Fruit fly (Drosophila melanogaster) whole organism, embryonic: Measurements from ENCODE around the gene nesd.

Experiments
- CG11696 ChIP-seq: fragments of 200-800 bp; sonication (Bioruptor generic); IDR thresholded peaks from 2 replicates; pipeline ENCODE4 v1.3.6; 2022; ENCODE audit warnings: missing biosample characterization, missing genetic modification characterization
- CG12299 ChIP-seq: fragments of 200-800 bp; sonication (Bioruptor generic); optimal IDR thresholded peaks from 2 replicates; lab custom pipeline; 2018; ENCODE audit warnings: missing biosample characterization, mild to moderate bottlenecking, missing genetic modification characterization
- CG12659 ChIP-seq: fragments of 200-800 bp; sonication (Bioruptor generic); optimal IDR thresholded peaks from 3 replicates; lab custom pipeline; 2017; ENCODE audit warnings: mild to moderate bottlenecking, missing biosample characterization, missing genetic modification reagents, missing genetic modification characterization
- CG14014 ChIP-seq: fragments of 200-800 bp; sonication (Bioruptor generic); IDR thresholded peaks from 2 replicates; pipeline ENCODE4 v1.3.6; 2022; ENCODE audit warnings: missing biosample characterization, missing genetic modification characterization
- CG16779 ChIP-seq: fragments of 200-800 bp; sonication (Bioruptor generic); IDR thresholded peaks from 2 replicates; pipeline ENCODE4 v1.3.6; 2022; ENCODE audit warnings: missing biosample characterization, missing genetic modification characterization
- CG17328 ChIP-seq: fragments of 200-800 bp; sonication (Bioruptor generic); IDR thresholded peaks from 2 replicates; pipeline ENCODE4 v1.3.6; 2022; ENCODE audit warnings: missing biosample characterization, missing genetic modification characterization
- CG17612 ChIP-seq: fragments of 200-800 bp; sonication (Bioruptor generic); IDR thresholded peaks from 2 replicates; pipeline ENCODE4 v1.3.6; 2022; ENCODE audit warnings: missing biosample characterization, missing genetic modification characterization
- CG1792 ChIP-seq: fragments of 200-800 bp; sonication (Bioruptor generic); optimal IDR thresholded peaks from 2 replicates; lab custom pipeline; 2016; ENCODE audit warnings: missing biosample characterization, missing genetic modification characterization
- CG18262 ChIP-seq: fragments of 200-800 bp; optimal IDR thresholded peaks from 3 replicates; lab custom pipeline; 2019; ENCODE audit warnings: missing biosample characterization, mild to moderate bottlenecking, missing genetic modification characterization, moderate library complexity
- CG33557 ChIP-seq: fragments of 200-800 bp; sonication (Bioruptor generic); optimal IDR thresholded peaks from 2 replicates; lab custom pipeline; 2019; ENCODE audit warnings: missing biosample characterization, mild to moderate bottlenecking, missing genetic modification characterization, moderate library complexity
- CG3995 ChIP-seq: fragments of 200-800 bp; sonication (Bioruptor generic); optimal IDR thresholded peaks from 3 replicates; lab custom pipeline; 2016; ENCODE audit warnings: missing biosample characterization, missing genetic modification characterization
- CG4328 ChIP-seq: fragments of 200-800 bp; sonication (Bioruptor generic); optimal IDR thresholded peaks from 3 replicates; lab custom pipeline; 2017; ENCODE audit warnings: missing biosample characterization, missing genetic modification reagents, missing genetic modification characterization
- CG4730 ChIP-seq: fragments of 200-800 bp; sonication (Bioruptor generic); IDR thresholded peaks from 2 replicates; pipeline ENCODE4 v1.3.6; 2022; ENCODE audit warnings: missing biosample characterization, missing genetic modification characterization
- CG5953 ChIP-seq: fragments of 200-800 bp; sonication (Bioruptor generic); IDR thresholded peaks from 2 replicates; pipeline ENCODE4 v1.3.6; 2022; ENCODE audit warnings: missing biosample characterization, missing genetic modification characterization
- CG6175 ChIP-seq: fragments of 200-800 bp; sonication (Bioruptor generic); IDR thresholded peaks from 3 replicates; pipeline ENCODE4 v1.3.6; 2022; ENCODE audit warnings: missing biosample characterization, missing genetic modification characterization
- CG7745 ChIP-seq: fragments of 200-800 bp; sonication (Bioruptor generic); optimal IDR thresholded peaks from 2 replicates; lab custom pipeline; 2018; ENCODE audit warnings: missing biosample characterization, mild to moderate bottlenecking, missing genetic modification characterization, moderate library complexity
- D ChIP-seq, 2 experiments: fragments of 200-800 bp in 1 of 2; fragments of >200 bp in 1 of 2; sonication (Bioruptor generic) in 1 of 2; optimal IDR thresholded peaks; 2 replicates in 1 of 2; 3 replicates in 1 of 2; lab custom pipeline; 2017; ENCODE audit warnings: mild to moderate bottlenecking in 1 of 2, missing biosample characterization in 1 of 2, missing genetic modification characterization in 1 of 2, missing genetic modification reagents in 1 of 2
- D19A ChIP-seq: fragments of 200-800 bp; optimal IDR thresholded peaks from 3 replicates; lab custom pipeline; 2019; ENCODE audit warnings: missing biosample characterization, mild to moderate bottlenecking, missing genetic modification characterization, moderate library complexity
- Dbx ChIP-seq: fragments of 200-800 bp; sonication (Bioruptor generic); IDR thresholded peaks from 3 replicates; pipeline ENCODE4 v1.3.6; 2022; ENCODE audit warnings: missing biosample characterization, missing genetic modification characterization
- H15 ChIP-seq: fragments of 200-800 bp; sonication (Bioruptor generic); IDR thresholded peaks from 3 replicates; pipeline ENCODE4 v1.3.6; 2022; ENCODE audit warnings: missing biosample characterization, missing genetic modification characterization
- H2.0 ChIP-seq: fragments of 200-800 bp; sonication (Bioruptor generic); IDR thresholded peaks from 2 replicates; pipeline ENCODE4 v1.3.6; 2022; ENCODE audit warnings: missing biosample characterization, missing genetic modification characterization
- HLH3B ChIP-seq: fragments of 200-800 bp; sonication (Bioruptor generic); IDR thresholded peaks from 2 replicates; pipeline ENCODE4 v1.3.6; 2022; ENCODE audit warnings: missing biosample characterization, missing genetic modification characterization
- Med ChIP-seq: fragments of 200-800 bp; sonication (Bioruptor generic); peaks from one replicate; lab custom pipeline; 2016; ENCODE audit warnings: missing biosample characterization, missing genetic modification characterization, mild to moderate bottlenecking, inconsistent platforms, moderate library complexity
- Neu2 ChIP-seq: fragments of 200-800 bp; sonication (Bioruptor generic); optimal IDR thresholded peaks from 3 replicates; lab custom pipeline; 2016; ENCODE audit warnings: missing biosample characterization, missing genetic modification characterization, borderline replicate concordance
- Nf-YA ChIP-seq: fragments of 200-800 bp; sonication (Bioruptor generic); IDR thresholded peaks from 2 replicates; pipeline ENCODE4 v1.3.6; 2022; ENCODE audit warnings: missing biosample characterization, missing genetic modification characterization
- Poxn ChIP-seq: fragments of 200-800 bp; sonication (Bioruptor generic); IDR thresholded peaks from 2 replicates; pipeline ENCODE4 v1.3.6; 2022; ENCODE audit warnings: missing biosample characterization, missing genetic modification characterization
- Stat92E ChIP-seq, 3 experiments: fragments of >200 bp in 2 of 3; fragments of 200-800 bp in 1 of 3; sonication (Bioruptor generic) in 1 of 3; optimal IDR thresholded peaks; 2 replicates each; lab custom pipeline; 2017 to 2019; ENCODE audit warnings: missing biosample characterization in 3 of 3, missing genetic modification characterization in 3 of 3, mild to moderate bottlenecking in 1 of 3, moderate library complexity in 1 of 3
- Tbp ChIP-seq: fragments of >200 bp; optimal IDR thresholded peaks from 2 replicates; lab custom pipeline; 2018; ENCODE audit warnings: missing biosample characterization, missing genetic modification characterization
- YL-1 ChIP-seq: fragments of 200-800 bp; sonication (Bioruptor generic); optimal IDR thresholded peaks from 3 replicates; lab custom pipeline; 2017; ENCODE audit warnings: missing biosample characterization, mild to moderate bottlenecking, missing genetic modification characterization
- bab2 ChIP-seq: fragments of 200-800 bp; sonication (Bioruptor generic); optimal IDR thresholded peaks from 2 replicates; lab custom pipeline; 2016; ENCODE audit warnings: missing biosample characterization, missing genetic modification characterization
- cas ChIP-seq: fragments of 200-800 bp; sonication (Bioruptor generic); IDR thresholded peaks from 2 replicates; pipeline ENCODE4 v1.3.6; 2022; ENCODE audit warnings: missing biosample characterization, missing genetic modification characterization
- crp ChIP-seq, 2 experiments: fragments of 200-800 bp; sonication (Bioruptor generic); optimal IDR thresholded peaks; 2 replicates in 1 of 2; 3 replicates in 1 of 2; lab custom pipeline; 2017; ENCODE audit warnings: missing biosample characterization in 2 of 2, missing genetic modification characterization in 2 of 2, mild to moderate bottlenecking in 1 of 2, moderate library complexity in 1 of 2
- dm ChIP-seq: fragments of 200-800 bp; sonication (Bioruptor generic); optimal IDR thresholded peaks from 3 replicates; lab custom pipeline; 2016; ENCODE audit warnings: missing biosample characterization, missing genetic modification characterization
- ems ChIP-seq: fragments of 200-800 bp; sonication (Bioruptor generic); optimal IDR thresholded peaks from 3 replicates; lab custom pipeline; 2016; ENCODE audit warnings: missing biosample characterization, missing genetic modification characterization
- fd102C ChIP-seq: fragments of 200-800 bp; sonication (Bioruptor generic); optimal IDR thresholded peaks from 2 replicates; lab custom pipeline; 2018; ENCODE audit warnings: missing biosample characterization, mild to moderate bottlenecking, missing genetic modification characterization, moderate library complexity
- gsb-n ChIP-seq: fragments of 200-800 bp; sonication (Bioruptor generic); optimal IDR thresholded peaks from 3 replicates; lab custom pipeline; 2018; ENCODE audit warnings: missing biosample characterization, mild to moderate bottlenecking, missing genetic modification characterization
- hb ChIP-seq: fragments of 200-800 bp; sonication (Bioruptor generic); IDR thresholded peaks from 3 replicates; pipeline ENCODE4 v1.3.6; 2022; ENCODE audit warnings: missing biosample characterization, missing genetic modification characterization; ENCODE audit not compliant: partially characterized antibody
- hbn ChIP-seq: fragments of 200-800 bp; sonication (Bioruptor generic); IDR thresholded peaks from 2 replicates; pipeline ENCODE4 v1.3.6; 2022; ENCODE audit warnings: missing biosample characterization, missing genetic modification characterization; ENCODE audit not compliant: partially characterized antibody
- jigr1 ChIP-seq: fragments of 200-800 bp; sonication (Bioruptor generic); IDR thresholded peaks from 3 replicates; pipeline ENCODE4 v1.3.6; 2022; ENCODE audit warnings: missing biosample characterization, missing genetic modification characterization
- jumu ChIP-seq: fragments of 200-800 bp; sonication (Bioruptor generic); optimal IDR thresholded peaks from 3 replicates; lab custom pipeline; 2016; ENCODE audit warnings: missing biosample characterization, missing genetic modification characterization
- mirr ChIP-seq: fragments of 200-800 bp; sonication (Bioruptor generic); optimal IDR thresholded peaks from 3 replicates; lab custom pipeline; 2018; ENCODE audit warnings: missing biosample characterization, mild to moderate bottlenecking, missing genetic modification characterization
- org-1 ChIP-seq: fragments of 200-800 bp; sonication (Bioruptor generic); optimal IDR thresholded peaks from 2 replicates; lab custom pipeline; 2017; ENCODE audit warnings: missing biosample characterization, missing genetic modification characterization
- prd ChIP-seq, 3 experiments: fragments of >200 bp in 2 of 3; fragments of 200-800 bp in 1 of 3; sonication (Bioruptor generic) in 1 of 3; optimal IDR thresholded peaks in 2 of 3; IDR thresholded peaks in 1 of 3; 2 replicates in 2 of 3; 3 replicates in 1 of 3; pipeline versions ENCODE4 v1.3.6 to Lab custom; 2017 to 2022; ENCODE audit warnings: missing biosample characterization in 1 of 3, missing genetic modification characterization in 1 of 3
- sisA ChIP-seq: fragments of 200-800 bp; sonication (Bioruptor generic); IDR thresholded peaks from 2 replicates; pipeline ENCODE4 v1.3.6; 2022; ENCODE audit warnings: missing biosample characterization, missing genetic modification characterization
- sna ChIP-seq: fragments of 200-800 bp; sonication (Bioruptor generic); IDR thresholded peaks from 2 replicates; pipeline ENCODE4 v1.3.6; 2022; ENCODE audit warnings: missing biosample characterization, missing genetic modification characterization; ENCODE audit not compliant: partially characterized antibody
- zfh1 ChIP-seq: fragments of 200-800 bp; sonication (Bioruptor generic); IDR thresholded peaks from 3 replicates; pipeline ENCODE4 v1.3.6; 2022; ENCODE audit warnings: missing biosample characterization, missing genetic modification characterization

nesd gene

dm6 chr2L:20084068-20084651, 9.6 kb upstream of the nesd start (continued):
- TF ChIP-seq prd (optimal IDR thresholded peaks at IDR 0.05; lab: Kevin White, UChicago) (no peak), prd (GFP tag; IDR thresholded peaks at IDR 0.05; lab: Robert Waterston, UW) (0 out of 3 replicates have a peak, but pooled peaks have one; percentile 21), sisA (no peak), CG7745 (tag; lab: Kevin White, UChicago) (no peak), Dbx (0 out of 3 replicates have a peak, but pooled peaks have one; percentile 12), YL-1 (GFP tag; lab: Kevin White, UChicago) (no peak), CG4328 (no peak), Med (peak; percentile 50), CG3995 (peak; percentile 49), CG14014 (GFP tag; lab: Robert Waterston, UW) (0 out of 2 replicates have a peak, but pooled peaks have one; percentile 7), D19A (tag; lab: Kevin White, UChicago) (no peak)

DNA sequence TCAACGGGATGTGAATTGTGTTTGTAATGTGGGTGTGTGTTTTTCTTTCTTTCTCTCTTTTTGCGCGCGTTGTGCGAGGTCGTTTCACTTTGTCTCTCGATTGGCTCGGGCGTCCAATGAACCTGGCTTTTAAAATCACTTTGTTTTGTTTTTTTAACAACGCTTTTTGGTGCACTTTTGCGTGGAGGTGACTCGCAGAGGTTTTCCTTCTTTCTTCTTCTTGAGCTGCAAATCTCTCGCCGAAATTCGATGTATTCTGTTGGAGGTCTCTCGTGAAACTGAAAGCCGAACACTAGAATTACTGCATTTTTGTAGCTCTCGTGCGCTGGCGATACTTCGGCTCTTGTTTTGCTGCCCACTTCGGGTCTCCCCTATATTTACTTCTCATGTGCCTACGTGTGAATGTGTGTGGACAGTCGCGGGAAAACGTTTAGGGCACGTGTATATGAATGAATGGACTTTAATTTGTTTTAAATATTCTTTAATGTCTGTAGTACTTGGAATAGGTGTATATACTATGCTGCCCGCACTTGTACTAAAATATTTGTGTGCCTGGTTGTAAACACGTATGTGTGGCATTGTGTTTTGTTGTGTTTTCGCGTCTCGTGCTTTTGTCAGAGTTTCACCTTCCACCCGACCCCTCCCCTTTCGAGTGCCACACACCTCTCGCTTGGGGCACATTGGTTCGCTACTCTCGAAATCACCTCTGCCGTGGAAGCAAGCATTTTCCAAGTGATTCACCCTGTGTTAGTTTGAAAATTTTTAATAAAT, 8.8 kb upstream of the nesd start, which contains the start of gene fok:
Gene fok (minus strand): TSS at position 286 of the 771 bp plus-strand sequence.
- TF ChIP-seq Neu2 (GFP tag; lab: Kevin White, UChicago) (peak; percentile 82), CG7745 (tag; lab: Kevin White, UChicago) (peak; percentile 48), org-1 (GFP tag; lab: Kevin White, UChicago) (peak; percentile 96), H15 (GFP tag; lab: Robert Waterston, UW) (peak; percentile 87), crp (GFP tag; optimal IDR thresholded peaks at IDR 0.05; lab: Kevin White, UChicago) (peak in 1 of 2 experiments; percentile 67), CG12659 (peak; percentile 98), CG16779 (peak; percentile 80; the same call in 1 of the 2 replicates), gsb-n (tag; lab: Kevin White, UChicago) (peak; percentile 96), jumu (GFP tag; lab: Kevin White, UChicago) (peak; percentile 91), CG18262 (tag; lab: Kevin White, UChicago) (peak; percentile 98), CG12299 (tag; lab: Kevin White, UChicago) (peak; percentile 96), H2.0 (GFP tag; lab: Robert Waterston, UW) (peak; percentile 91), fd102C (GFP tag; lab: Kevin White, UChicago) (peak; percentile 75), jigr1 (GFP tag; lab: Robert Waterston, UW) (peak; percentile 73; the same call in 2 of the 3 replicates), CG5953 (GFP tag; lab: Robert Waterston, UW) (peak; percentile 93), sna (GFP tag; lab: Robert Waterston, UW) (no peak), CG4730 (GFP tag; lab: Robert Waterston, UW) (peak; percentile 82), mirr (GFP tag; lab: Kevin White, UChicago) (peak; percentile 99), Nf-YA (peak; percentile 75), cas (peak; percentile 82), CG17612 (peak; percentile 87), HLH3B (GFP tag; lab: Robert Waterston, UW) (peak; percentile 93), Poxn (peak; percentile 87), Tbp (GFP tag; lab: Kevin White, UChicago) (no peak), CG11696 (peak; percentile 100), CG1792 (GFP tag; lab: Kevin White, UChicago) (peak; percentile 89), hbn (GFP tag; lab: Robert Waterston, UW) (no peak), ems (GFP tag; lab: Kevin White, UChicago) (peak; percentile 95), D (optimal IDR thresholded peaks at IDR 0.05; lab: Kevin White, UChicago) (no peak), D (GFP tag; optimal IDR thresholded peaks at IDR 0.05; lab: Kevin White, UChicago) (peak; percentile 97), CG17328 (GFP tag; lab: Robert Waterston, UW) (peak; percentile 90), bab2 (GFP tag; lab: Kevin White, UChicago) (peak; percentile 94), CG33557 (GFP tag; lab: Kevin White, UChicago) (peak; percentile 96), hb (GFP tag; lab: Robert Waterston, UW) (no peak), Stat92E (GFP tag; optimal IDR thresholded peaks at IDR 0.05; lab: Kevin White, UChicago) (peak in 1 of 3 experiments; percentile 95), dm (GFP tag; lab: Kevin White, UChicago) (peak; percentile 88), zfh1 (peak; percentile 98), CG6175 (GFP tag; lab: Robert Waterston, UW) (peak; percentile 92)
